Worm (Caenorhabditis elegans): ENCODE results near the gene F35A5.5.
A peak's percentile ranks its signal among the peaks of the same experiment; 100 is the strongest.

Gene F35A5.5

DNA sequence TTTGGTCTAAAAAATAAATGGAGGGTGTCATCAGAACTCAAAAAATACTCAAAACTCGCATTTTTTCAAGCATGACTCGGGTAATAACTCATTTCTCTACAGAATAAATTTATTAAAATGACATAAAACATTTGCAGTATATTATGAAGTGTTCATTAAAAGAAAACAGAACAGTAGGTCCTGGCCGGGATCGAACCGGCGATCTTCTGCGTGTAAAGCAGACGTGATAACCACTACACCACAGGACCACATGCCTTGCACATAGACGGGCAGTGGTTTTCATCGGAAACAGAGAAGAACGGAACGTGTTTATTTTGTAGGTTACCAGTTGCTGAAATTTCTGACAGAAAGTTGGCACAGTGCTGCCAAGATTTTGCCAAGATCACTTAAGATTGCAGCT lies 2.2 kb downstream of the F35A5.5 start (continued):
- TF ChIP-seq egl-43 (GFP tag; IDR thresholded peaks at IDR 0.05) (peak; percentile 76), jun-1 (tag; optimal IDR thresholded peaks at IDR 0.05) (no peak)

DNA sequence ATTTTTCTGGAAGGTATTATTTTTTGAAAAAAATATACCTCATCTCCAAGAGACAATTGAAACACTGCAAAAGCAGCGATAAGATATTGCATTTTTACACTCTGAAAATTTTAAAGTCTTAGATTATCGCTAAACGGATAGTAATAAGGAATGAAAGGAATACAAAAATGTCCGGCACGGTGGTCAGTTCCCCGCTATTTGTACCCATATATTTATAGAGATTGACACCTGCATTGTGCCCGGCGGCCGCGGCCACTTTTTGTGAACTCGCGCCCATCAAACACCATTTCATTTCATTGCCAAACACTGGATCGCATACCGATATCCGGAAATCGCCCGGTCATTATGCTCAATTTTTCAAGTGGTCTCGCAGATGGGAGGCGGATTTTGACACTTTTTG lies 2.8 kb downstream of the F35A5.5 start, which contains the start of gene idpp-5:
TSS of gene idpp-5 (minus strand) at position 101 of the 400 bp plus-strand sequence.
- TF ChIP-seq unc-130 (GFP tag; optimal IDR thresholded peaks at IDR 0.05): no peak
- TF ChIP-seq snpc-1.2 (GFP tag; IDR thresholded peaks at IDR 0.05): no peak
- TF ChIP-seq unc-62 (GFP tag; optimal IDR thresholded peaks at IDR 0.05 in 1 of 2): peak in 1 of 2 experiments; percentile 84
- TF ChIP-seq unc-62 (tag; optimal IDR thresholded peaks at IDR 0.05): no peak
- TF ChIP-seq dve-1 (tag; optimal IDR thresholded peaks at IDR 0.05; ENCODE audit: insufficient read depth): no peak

DNA sequence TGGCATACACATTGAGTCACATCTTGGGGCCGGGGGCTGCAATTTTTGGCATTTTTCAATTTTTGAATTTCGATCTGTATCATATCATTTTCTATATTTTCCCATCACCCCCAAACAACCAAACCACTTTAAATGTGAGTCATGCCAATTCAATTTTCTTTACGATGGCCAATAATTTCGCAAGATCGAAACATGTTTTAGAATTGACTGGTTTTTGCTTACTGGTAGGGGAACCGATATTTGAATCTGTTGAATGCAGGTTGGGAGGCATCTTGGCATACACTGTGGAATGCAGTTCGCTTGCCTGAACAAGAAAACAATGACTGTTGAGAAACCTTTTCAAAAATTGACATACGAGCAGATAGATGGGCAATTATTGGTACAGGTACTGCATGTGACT lies 4.4 kb downstream of the F35A5.5 start:
- TF ChIP-seq unc-62 (GFP tag; optimal IDR thresholded peaks at IDR 0.05 in 1 of 2): peak in 1 of 2 experiments; percentile 73
- TF ChIP-seq unc-62 (tag; optimal IDR thresholded peaks at IDR 0.05): no peak
- TF ChIP-seq snpc-1.2 (GFP tag; IDR thresholded peaks at IDR 0.05): no peak
- no peak for TF ChIP-seq unc-39 (tag; optimal IDR thresholded peaks at IDR 0.05)
- no peak for TF ChIP-seq tra-1 (GFP tag; IDR thresholded peaks at IDR 0.05)

DNA sequence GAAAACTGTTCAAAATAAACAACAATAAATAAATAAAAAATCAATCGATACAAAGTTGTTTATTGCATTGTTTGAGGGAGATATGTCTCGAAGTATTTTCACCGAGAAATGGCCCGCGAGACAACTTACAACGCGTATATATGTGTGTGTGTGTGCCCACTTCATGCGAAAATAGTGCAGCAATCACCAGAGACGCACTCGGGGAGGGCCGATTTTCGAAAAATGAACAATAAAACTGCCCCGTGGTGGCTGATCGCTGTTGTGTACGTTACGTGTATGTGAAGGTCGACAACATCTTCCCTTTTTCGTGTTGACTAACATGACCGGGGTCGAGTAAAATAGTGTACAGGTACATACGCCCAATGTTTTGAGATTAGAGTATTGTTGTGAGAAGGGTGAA lies 7.1 kb downstream of the F35A5.5 start:
- no peak for TF ChIP-seq cey-2 (tag; optimal IDR thresholded peaks at IDR 0.05; ENCODE audit: borderline replicate concordance, insufficient read depth)
- peak; percentile 20 for TF ChIP-seq mxl-3 (GFP tag; optimal IDR thresholded peaks at IDR 0.05)
- 0 out of 2 replicates have a peak, but pooled peaks have one; percentile 24 for TF ChIP-seq ceh-20 (GFP tag; IDR thresholded peaks at IDR 0.05)
- peak; percentile 95 for TF ChIP-seq ama-1 (optimal IDR thresholded peaks at IDR 0.05)
- TF ChIP-seq hlh-11 (tag; optimal IDR thresholded peaks at IDR 0.05): peak; percentile 39
- TF ChIP-seq hlh-30 (tag; optimal IDR thresholded peaks at IDR 0.05; ENCODE audit: insufficient read depth): peak; percentile 78
- peak in 1 of 2 experiments; percentile 93 for TF ChIP-seq daf-16 (GFP tag; optimal IDR thresholded peaks at IDR 0.05)
- TF ChIP-seq daf-16 (tag; optimal IDR thresholded peaks at IDR 0.05): peak; percentile 44
- peak; percentile 91 for TF ChIP-seq aha-1 (tag)
- TF ChIP-seq mdl-1 (tag; optimal IDR thresholded peaks at IDR 0.05): peak; percentile 28 to 66
- no peak for TF ChIP-seq ceh-44 (GFP tag; IDR thresholded peaks at IDR 0.05)
- TF ChIP-seq nhr-25 (tag; optimal IDR thresholded peaks at IDR 0.05; ENCODE audit: borderline replicate concordance, insufficient read depth): peak; percentile 87
- TF ChIP-seq dve-1 (tag; optimal IDR thresholded peaks at IDR 0.05; ENCODE audit: insufficient read depth): peak; percentile 73
- TF ChIP-seq nhr-6 (tag; optimal IDR thresholded peaks at IDR 0.05): peak; percentile 19
- TF ChIP-seq pha-4 (GFP tag; IDR thresholded peaks at IDR 0.05): no peak
- TF ChIP-seq pha-4 (tag; optimal IDR thresholded peaks at IDR 0.05): peak; percentile 43
- TF ChIP-seq lsy-2 (tag; optimal IDR thresholded peaks at IDR 0.05): peak in 1 of 2 experiments; percentile 30
- no peak for TF ChIP-seq arid-1 (GFP tag; conservative IDR thresholded peaks at IDR 0.05)
- no peak for TF ChIP-seq saeg-2 (GFP tag; IDR thresholded peaks at IDR 0.05)
- peak; percentile 79 for TF ChIP-seq mep-1 (tag; optimal IDR thresholded peaks at IDR 0.05)
- no peak for TF ChIP-seq duxl-1 (tag; optimal IDR thresholded peaks at IDR 0.05; ENCODE audit: poor library complexity)
- no peak for TF ChIP-seq ceh-28 (tag; optimal IDR thresholded peaks at IDR 0.05)
- peak; percentile 10 for TF ChIP-seq nhr-102 (tag; optimal IDR thresholded peaks at IDR 0.05)
- peak; percentile 52 for TF ChIP-seq nhr-28 (tag; optimal IDR thresholded peaks at IDR 0.05)
- TF ChIP-seq nhr-11 (tag; optimal IDR thresholded peaks at IDR 0.05): peak; percentile 45
- 0 out of 2 replicates have a peak, but pooled peaks have one; percentile 52 for TF ChIP-seq mdt-29 (GFP tag; IDR thresholded peaks at IDR 0.05)
